Fruit fly (Drosophila melanogaster) ovary, adult (tissue): Measurements from ENCODE around the gene svr.
"Not testable (repeated sequence)": the region's sequence is repeated elsewhere in the genome, so short reads cannot be mapped to it uniquely, and the experiment has no call there.

Source experiments
- CG17801 ChIP-seq: fragments of 200-800 bp; optimal IDR thresholded peaks from 2 replicates; lab custom pipeline; 2019; ENCODE audit warnings: missing biosample characterization, mild to moderate bottlenecking, missing genetic modification characterization, moderate library complexity; ENCODE audit not compliant: partially characterized antibody

The svr gene

DNA sequence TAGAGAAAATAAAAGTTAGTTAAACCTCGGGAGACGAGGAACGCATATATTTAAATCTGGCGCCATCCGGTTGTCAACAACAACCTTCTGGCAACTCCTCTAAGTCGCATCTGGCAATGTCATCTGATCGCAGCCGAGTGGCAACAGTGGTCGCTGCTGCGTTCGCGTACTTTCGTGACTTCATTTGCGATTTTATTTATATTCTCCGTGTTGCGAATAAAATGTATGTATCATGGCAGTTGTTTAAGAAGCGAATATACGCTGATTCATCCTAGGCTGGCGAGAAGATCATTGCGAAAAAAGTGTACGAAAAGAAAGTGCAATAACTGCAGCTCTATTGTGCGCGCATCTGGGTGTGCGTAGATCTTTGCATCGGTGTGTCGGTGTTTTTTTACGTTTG lies at the start of gene svr:
svr (plus strand) TSS at position 121 of the 400 bp plus-strand sequence.
- peak; percentile 48 for TF ChIP-seq CG17801

DNA sequence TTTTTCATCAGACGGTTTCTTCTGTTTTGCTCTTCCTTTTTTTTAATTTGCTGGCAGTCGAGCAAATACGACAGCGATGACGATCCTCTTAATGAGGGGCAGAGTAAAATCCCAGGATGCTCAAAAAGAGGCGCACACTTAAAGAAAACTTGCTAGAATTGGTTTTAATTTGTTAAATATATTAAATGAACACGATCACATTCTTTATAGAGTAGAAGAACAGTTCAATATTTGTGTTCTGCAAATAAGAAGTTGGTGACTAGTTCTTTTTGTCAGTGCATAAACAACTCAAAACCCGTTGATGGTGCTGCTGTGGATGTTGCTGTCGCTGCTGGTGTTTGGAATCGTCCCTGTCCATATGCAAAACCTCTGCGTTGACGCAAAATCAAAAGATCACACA lies 48.0 kb upstream of the svr start:
- no peak for TF ChIP-seq CG17801

DNA sequence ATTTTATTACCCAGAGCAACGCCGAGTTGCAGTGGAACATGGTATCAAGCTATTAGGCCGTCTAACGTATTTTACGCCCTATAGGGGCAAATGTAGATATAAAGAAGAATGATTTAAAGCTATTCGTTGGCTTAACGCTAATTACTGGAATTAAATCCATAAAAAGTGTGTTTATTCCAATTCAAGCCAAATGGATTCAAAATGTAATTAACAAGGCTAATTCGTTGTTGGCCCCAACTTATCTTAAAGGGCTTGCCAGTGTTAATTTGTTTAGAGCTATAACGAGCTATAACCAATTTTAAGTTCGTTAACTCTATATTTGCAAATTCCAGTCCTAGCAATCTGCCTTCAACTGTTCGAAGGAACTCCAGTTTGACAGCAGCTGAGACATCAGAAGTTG lies 47.3 kb upstream of the svr start:
- no peak for TF ChIP-seq CG17801

DNA sequence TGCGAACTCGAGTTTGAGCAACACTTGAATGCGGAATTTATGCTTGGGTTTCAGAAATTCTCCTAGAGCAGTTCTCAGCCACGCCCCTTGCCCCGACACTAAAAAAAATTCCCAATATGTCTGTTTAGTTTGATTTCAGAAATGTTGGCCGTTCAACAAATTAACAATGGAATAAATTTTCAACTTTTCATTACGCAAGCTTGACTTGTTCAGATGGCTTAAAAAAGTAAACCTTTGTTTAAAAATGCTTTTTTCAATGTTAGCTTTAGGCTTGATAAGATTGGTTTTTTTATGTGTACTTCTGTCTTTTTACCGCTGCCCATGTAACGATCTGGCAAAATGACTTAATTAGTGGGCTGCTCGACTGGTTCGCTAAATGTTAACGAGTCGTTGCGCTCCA lies 43.5 kb upstream of the svr start:
- no peak for TF ChIP-seq CG17801

DNA sequence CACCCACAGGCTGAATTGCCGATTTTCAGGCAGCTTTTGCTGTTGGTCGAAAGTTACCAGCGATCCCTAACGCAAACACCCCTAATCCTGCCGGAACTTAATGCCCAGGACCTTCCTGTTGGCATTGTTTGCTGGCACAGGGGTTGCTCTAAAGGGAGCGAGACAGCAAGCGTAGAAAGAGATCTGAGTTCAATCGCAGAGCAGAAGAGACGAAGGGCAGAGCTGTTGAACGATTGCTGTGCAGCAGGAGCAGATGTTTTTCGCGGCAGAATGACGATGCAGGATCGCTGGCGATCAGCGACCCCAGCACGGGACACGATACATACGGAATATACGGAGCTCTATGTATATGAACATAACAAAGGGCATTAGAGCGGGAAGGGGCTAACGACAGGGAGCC lies 39.3 kb upstream of the svr start:
- TF ChIP-seq CG17801 = no peak

DNA sequence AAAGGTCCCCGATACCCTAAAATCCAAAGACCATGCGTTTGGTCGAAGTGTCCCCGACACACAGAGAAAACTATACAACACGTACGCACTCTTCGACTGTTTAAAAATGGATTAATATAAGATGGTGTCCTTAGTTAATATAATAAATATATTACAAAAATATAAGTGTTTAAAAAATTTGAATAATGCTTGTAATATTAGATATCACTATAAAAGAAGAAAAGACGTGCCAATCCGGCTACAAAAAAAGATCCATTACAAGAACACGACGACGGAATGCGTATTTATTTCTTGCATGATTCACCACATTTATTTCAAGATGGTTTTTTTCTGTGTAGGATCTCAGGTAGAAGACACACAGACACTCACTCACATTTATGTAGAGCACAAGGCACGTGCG lies 38.4 kb upstream of the svr start:
- TF ChIP-seq CG17801 = no peak

DNA sequence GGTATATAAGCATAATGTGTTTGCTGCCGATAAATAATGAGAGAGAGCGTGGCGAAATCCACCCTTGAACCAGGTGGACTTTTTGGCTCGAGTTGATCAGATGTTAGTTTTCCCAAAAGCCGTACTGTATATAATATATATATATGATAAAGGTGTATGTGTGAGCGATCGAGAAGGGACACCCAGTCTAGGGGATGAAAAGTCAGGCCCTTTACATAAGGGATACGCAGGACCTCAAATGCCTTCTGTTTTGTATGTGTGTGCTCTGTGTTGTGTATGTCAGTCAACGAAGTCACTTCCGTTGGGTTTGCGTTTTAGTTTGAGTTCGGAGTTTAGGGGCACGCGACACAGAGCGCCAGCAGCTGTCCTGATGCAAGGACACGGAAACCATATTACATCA lies 35.8 kb upstream of the svr start, which contains the start of gene ase:
ase (plus strand) TSS at position 301 of the 400 bp plus-strand sequence.
- TF ChIP-seq CG17801 = no peak

DNA sequence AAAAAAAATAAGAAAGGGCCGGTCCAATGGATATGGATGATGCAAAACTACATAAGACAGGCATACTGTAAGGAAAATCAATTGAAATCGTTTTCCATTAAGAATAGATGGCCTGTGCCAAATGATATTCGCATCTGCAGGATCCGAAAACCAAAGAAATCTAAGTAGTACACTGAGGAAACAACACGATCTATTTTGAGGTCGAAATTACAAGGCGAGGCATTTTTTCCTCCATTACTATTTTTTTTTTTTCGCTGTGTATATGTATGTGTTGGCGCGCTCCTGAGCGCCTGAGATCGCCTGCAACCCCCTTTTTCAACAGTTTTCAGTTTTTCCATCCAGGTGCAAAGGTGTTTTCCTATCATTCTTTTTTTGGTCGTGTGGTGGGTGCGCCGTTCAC lies 32.3 kb upstream of the svr start:
- no peak for TF ChIP-seq CG17801

DNA sequence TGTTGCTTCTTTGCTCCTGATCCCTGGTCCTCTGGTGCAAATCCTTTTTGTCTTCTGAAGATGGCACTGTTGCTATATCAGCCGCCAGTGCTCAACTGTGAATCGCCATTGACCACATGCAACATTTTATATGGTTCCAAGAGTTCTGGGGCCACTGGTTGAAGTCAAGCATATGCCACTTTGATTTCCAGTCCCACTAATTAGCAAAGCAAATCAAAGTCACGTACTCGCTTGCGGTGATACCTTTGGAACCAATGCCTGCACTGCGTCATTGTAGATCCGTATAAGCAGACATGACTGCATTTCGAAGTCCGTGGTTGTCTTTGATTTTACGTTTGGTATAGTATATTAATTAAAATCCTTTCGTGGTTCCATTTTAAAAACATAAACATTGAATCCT lies 27.0 kb upstream of the svr start, which contains the start of gene Cyp4g1:
Cyp4g1 (minus strand) TSS at position 101 of the 400 bp plus-strand sequence.
- no peak for TF ChIP-seq CG17801

DNA sequence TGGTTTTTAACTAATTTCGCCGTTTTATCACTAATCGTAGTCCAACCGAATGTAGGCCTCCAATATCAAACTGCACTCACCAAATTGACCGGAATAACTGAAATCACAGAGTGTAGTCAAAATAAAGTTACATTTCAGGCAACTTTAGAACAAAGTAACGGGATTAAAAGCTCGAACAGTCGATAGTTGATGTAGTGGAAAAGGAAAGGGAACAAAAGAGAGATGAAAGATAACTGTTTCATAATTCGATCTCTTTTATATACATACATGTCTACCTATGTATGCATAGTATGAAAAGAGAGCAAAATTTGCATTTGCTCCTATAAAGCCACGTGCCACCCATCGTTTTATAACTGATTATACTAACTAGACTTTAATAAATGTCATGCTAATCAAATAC lies 25.6 kb upstream of the svr start, which contains the start of gene CG32816:
CG32816 (minus strand) TSS at position 101 of the 400 bp plus-strand sequence.
- TF ChIP-seq CG17801 = no peak

DNA sequence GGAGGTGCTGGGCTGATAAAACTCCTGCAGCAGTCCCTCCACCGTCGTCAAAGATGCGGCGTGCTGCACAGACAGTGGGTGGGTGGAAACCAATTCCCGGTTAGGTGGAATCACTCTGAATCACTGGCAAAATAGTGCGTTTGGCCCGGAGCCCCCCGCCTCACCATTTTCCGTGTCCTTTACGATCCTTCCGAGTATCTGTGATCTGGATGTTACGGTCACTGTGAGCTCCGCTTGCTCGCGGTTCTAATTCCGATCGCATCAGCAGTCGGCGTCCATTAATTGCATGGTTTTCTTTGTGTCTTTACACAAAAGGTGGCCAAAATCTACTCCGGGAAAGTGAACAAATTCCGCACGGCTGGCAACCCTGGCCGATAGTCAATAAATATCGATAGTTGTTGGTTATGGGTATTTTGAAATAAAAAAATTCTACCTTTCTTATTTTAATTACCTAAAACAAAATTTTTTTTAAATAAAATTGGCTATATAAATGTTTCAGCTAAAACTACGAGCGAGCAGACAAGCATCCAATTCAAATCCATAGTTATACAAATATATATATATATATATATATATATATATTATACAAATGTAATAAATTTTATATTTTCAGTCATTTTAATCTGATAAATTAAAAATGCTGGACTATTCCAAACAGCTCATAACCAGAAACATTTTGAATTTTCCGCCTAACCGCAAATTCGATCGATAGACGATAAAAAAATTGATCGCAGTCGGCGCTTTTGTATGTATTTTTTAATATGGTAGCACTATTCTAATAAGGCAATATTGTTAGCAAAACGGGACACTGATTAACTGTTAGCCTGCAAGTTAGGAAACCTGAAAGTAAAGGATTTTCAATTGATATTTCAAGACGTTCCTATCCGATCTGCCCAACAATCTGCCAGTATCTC lies 19.8 kb upstream of the svr start, which contains the start of the genes ebo and CG13373:
ebo (minus strand) TSS at position 350 of the 914 bp plus-strand sequence.
CG13373 (plus strand) TSS at position 755 of the 914 bp plus-strand sequence.
- peak; percentile 69 for TF ChIP-seq CG17801

DNA sequence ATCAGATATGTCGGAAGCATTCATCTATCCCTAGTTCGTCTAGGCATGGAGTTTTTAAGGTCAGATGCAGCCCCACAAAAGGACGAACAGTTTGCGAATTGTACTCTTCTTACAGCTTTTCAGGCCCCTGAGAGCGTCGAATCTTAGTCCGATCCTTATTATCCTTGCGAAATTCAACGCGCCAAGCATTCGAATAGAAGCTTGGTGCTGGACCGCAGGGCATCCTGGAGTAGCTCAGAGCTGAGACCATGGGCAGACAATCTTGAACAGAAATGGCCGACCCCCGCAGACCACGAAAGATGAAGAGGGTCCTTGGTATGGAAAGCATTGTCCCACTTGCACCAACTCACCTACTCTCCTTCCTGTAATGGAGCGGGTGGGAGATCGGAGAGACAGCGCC lies 17.5 kb upstream of the svr start, which contains the start of gene CG32817:
CG32817 (plus strand) TSS at position 301 of the 400 bp plus-strand sequence.
- no peak for TF ChIP-seq CG17801

DNA sequence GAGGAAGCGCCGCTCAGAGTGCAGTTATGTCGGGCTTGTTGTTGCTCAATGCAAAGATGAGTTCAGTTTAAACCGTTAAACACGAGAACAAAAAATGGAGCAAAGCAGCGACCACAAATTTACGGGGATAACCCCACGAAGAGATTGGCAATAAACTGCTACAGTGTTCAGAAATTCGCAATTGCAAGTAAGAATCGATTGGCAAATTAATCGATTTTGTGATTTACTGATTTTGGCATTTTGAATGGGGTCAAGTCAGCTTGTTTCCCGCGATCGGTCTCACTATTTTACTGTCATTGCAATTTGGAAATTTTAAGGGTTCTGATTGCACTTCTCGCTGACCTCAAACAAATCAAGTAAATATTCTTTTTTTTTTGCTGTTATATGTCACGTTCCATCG lies 14.6 kb upstream of the svr start, which contains the start of gene CG3176:
CG3176 (plus strand) TSS at position 221 of the 400 bp plus-strand sequence.
- not testable (repeated sequence) for TF ChIP-seq CG17801

DNA sequence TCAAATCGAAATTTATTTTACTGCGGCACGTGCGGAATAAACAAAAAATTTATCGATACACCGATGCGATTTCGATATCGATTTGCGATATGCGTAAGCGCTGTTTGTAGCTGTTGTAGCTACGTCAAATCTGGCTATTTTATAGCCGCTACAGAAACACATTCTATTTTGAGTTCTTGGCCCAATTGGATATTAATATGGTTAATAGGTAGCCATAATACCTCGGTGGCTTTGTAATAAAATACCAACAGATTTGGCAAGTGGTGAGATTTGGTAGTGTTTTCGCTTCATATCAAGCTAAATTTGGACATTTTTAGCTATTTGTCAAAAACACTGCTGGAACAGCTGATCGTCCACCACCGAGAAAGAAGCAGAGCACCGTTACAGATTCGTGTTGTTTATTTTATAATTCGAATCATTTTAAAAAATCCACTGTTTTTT lies 8.7 kb upstream of the svr start, which contains the start of the genes CG18273 and CG3156:
CG18273 (minus strand) TSS at position 65 of the 441 bp plus-strand sequence.
CG3156 (plus strand) TSS at position 362 of the 441 bp plus-strand sequence.
- peak; percentile 41 for TF ChIP-seq CG17801

DNA sequence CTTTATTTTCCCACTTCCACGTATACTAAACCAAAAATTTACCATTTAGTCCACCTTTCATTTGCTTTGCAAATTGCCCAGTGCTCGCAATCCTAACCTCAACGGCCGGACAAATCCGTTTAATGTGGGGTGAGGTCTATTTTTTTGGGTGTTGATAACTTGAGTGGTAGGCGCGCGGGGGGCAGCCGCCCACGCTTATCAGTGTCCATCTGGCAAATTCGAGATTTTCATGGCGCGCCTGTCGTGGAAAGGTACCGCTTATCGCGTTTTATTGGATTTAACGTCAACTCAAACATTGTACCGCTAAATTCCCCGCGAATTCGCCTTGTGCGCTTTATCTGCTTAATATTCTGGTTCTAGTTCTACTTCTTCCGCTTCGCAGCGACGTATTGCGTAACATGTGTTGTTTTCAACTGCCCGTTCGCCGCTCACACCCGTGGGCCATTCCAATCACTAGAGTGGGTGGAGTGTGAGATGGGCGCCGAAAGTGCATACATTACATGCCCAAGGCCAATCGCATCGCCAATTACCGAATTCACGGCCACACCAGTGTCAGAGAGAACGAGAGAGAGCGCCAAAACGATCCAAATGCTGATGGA lies 3.4 kb upstream of the svr start:
- no peak for TF ChIP-seq CG17801

DNA sequence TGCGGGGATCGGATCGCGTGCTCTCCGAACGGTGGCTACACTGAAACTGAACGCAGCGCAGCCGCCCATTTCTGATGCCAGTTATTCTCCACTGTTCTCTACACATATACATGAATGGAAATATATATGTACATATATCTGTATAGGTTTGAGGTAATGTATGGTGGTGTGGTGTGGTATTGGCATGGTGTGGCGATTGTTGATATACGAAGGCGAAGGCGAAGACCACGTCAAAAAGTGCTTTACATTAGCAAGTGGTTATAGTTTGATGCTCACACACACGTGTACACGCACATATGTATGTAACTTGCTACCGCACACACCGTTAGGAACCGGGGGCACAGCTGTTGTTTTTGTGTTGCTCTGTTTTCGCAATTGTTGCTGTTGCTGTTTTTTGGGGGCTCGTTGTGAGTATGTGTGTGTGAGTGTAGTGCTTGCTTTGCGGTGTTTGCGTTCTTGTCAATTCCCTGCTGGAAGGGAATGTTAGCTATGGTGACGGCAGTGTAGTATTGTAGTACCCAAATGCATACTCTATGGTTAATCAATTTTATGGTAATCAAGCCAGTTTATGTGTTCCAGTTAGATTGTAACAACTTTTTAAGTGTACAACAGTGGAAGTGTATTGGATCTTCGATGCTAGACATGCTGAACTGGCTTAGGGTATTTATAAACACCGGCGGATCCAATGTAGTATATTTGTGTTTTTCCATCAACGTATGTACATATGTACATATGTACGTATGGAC lies 2.6 kb upstream of the svr start, which contains the start of gene CG17896:
CG17896 (minus strand) TSS at position 51 of the 746 bp plus-strand sequence.
- TF ChIP-seq CG17801 = peak; percentile 97
